Fruit fly (Drosophila melanogaster): ENCODE results near the gene rdgC.

Gene rdgC

dm6 chr3L:20223398-20223951 is 24.4 kb upstream of the rdgC start, which contains the start of gene CG17147:
TSS of gene CG17147 (plus strand) at chr3L:20223932.
- TF ChIP-seq foxo (GFP tag; optimal IDR thresholded peaks at IDR 0.05): no peak
- no peak for TF ChIP-seq dmrt93B (GFP tag; optimal IDR thresholded peaks at IDR 0.05)
- TF ChIP-seq Mio (GFP tag; optimal IDR thresholded peaks at IDR 0.05): no peak
- TF ChIP-seq Sp1 (GFP tag; optimal IDR thresholded peaks at IDR 0.05): no peak
- TF ChIP-seq brk (GFP tag; optimal IDR thresholded peaks at IDR 0.05): no peak
- TF ChIP-seq Hnf4 (GFP tag; optimal IDR thresholded peaks at IDR 0.05): no peak
- TF ChIP-seq Dif (GFP tag; optimal IDR thresholded peaks at IDR 0.05; ENCODE audit: partially characterized antibody): no peak
- no peak for TF ChIP-seq GATAd (GFP tag; optimal IDR thresholded peaks at IDR 0.05)
- no peak for TF ChIP-seq dl (GFP tag; optimal IDR thresholded peaks at IDR 0.05; ENCODE audit: insufficient read depth in 1 of 2, partially characterized antibody in 2 of 2)
- no peak for TF ChIP-seq Rel (GFP tag; optimal IDR thresholded peaks at IDR 0.05)
- TF ChIP-seq Rel (tag; optimal IDR thresholded peaks at IDR 0.05): no peak
- no peak for TF ChIP-seq CG9705 (GFP tag; optimal IDR thresholded peaks at IDR 0.05)
- TF ChIP-seq tai (GFP tag; optimal IDR thresholded peaks at IDR 0.05): no peak
- TF ChIP-seq lola (GFP tag; optimal IDR thresholded peaks at IDR 0.05): no peak
- no peak for TF ChIP-seq Abd-B (GFP tag; optimal IDR thresholded peaks at IDR 0.05)
- TF ChIP-seq rgr (GFP tag; optimal IDR thresholded peaks at IDR 0.05): no peak
- no peak for TF ChIP-seq Hr78 (GFP tag; optimal IDR thresholded peaks at IDR 0.05)
- no peak for TF ChIP-seq Hr83 (GFP tag; optimal IDR thresholded peaks at IDR 0.05; ENCODE audit: poor library complexity, severe bottlenecking)
- no peak for TF ChIP-seq usp (GFP tag; optimal IDR thresholded peaks at IDR 0.05)
- TF ChIP-seq HLH106 (tag; optimal IDR thresholded peaks at IDR 0.05): no peak
- TF ChIP-seq jim (GFP tag; optimal IDR thresholded peaks at IDR 0.05): no peak

- TF ChIP-seq Myc (optimal IDR thresholded peaks at IDR 0.05): peak; percentile 45
- no peak for TF ChIP-seq Rel (GFP tag; optimal IDR thresholded peaks at IDR 0.05)
- TF ChIP-seq Rel (tag; optimal IDR thresholded peaks at IDR 0.05): no peak
- no peak for TF ChIP-seq Abd-B (GFP tag; optimal IDR thresholded peaks at IDR 0.05)
- peak in 1 of 2 experiments; percentile 54 for TF ChIP-seq dl (GFP tag; optimal IDR thresholded peaks at IDR 0.05; ENCODE audit: insufficient read depth in 1 of 2, partially characterized antibody in 2 of 2)
- TF ChIP-seq Dif (GFP tag; optimal IDR thresholded peaks at IDR 0.05; ENCODE audit: partially characterized antibody): peak; percentile 69
- TF ChIP-seq Vsx2 (GFP tag; optimal IDR thresholded peaks at IDR 0.05; ENCODE audit: partially characterized antibody): peak; percentile 92
Observed at dm6 chr3L:20226153-20226552, 21.7 kb upstream of the rdgC start.

dm6 chr3L:20230178-20230775 is 17.6 kb upstream of the rdgC start:
- TF ChIP-seq Dif (GFP tag; optimal IDR thresholded peaks at IDR 0.05; ENCODE audit: partially characterized antibody) (peak; percentile 80), CG32264 (GFP tag; optimal IDR thresholded peaks at IDR 0.05) (no peak), psq (GFP tag; optimal IDR thresholded peaks at IDR 0.05) (no peak), dsf (GFP tag; optimal IDR thresholded peaks at IDR 0.05; ENCODE audit: borderline replicate concordance) (no peak), Mio (GFP tag; optimal IDR thresholded peaks at IDR 0.05) (no peak)

- TF ChIP-seq woc (GFP tag; optimal IDR thresholded peaks at IDR 0.05) (no peak), Rel (GFP tag; optimal IDR thresholded peaks at IDR 0.05) (no peak), Rel (tag; optimal IDR thresholded peaks at IDR 0.05) (no peak), Hnf4 (GFP tag; optimal IDR thresholded peaks at IDR 0.05) (no peak), Mio (GFP tag; optimal IDR thresholded peaks at IDR 0.05) (no peak), sage (GFP tag; optimal IDR thresholded peaks at IDR 0.05) (no peak), Myc (optimal IDR thresholded peaks at IDR 0.05) (no peak), tai (GFP tag; optimal IDR thresholded peaks at IDR 0.05) (no peak), CG32264 (GFP tag; optimal IDR thresholded peaks at IDR 0.05) (no peak), CrebA (GFP tag; optimal IDR thresholded peaks at IDR 0.05; ENCODE audit: borderline replicate concordance) (no peak), jim (GFP tag; optimal IDR thresholded peaks at IDR 0.05) (no peak), Sp1 (GFP tag; optimal IDR thresholded peaks at IDR 0.05) (no peak), N (GFP tag; optimal IDR thresholded peaks at IDR 0.05) (no peak), h (GFP tag; optimal IDR thresholded peaks at IDR 0.05) (no peak), usp (GFP tag; optimal IDR thresholded peaks at IDR 0.05) (no peak), Vsx2 (GFP tag; optimal IDR thresholded peaks at IDR 0.05; ENCODE audit: partially characterized antibody) (no peak), Hr83 (GFP tag; optimal IDR thresholded peaks at IDR 0.05; ENCODE audit: poor library complexity, severe bottlenecking) (no peak)
Observed at dm6 chr3L:20231369-20231768, 16.5 kb upstream of the rdgC start, which contains the start of gene CG13813. TSS of gene CG13813 (plus strand) at chr3L:20231669.
